Worm (Caenorhabditis elegans) whole organism, L1 larva: Measurements from ENCODE around the gene ddx-46.

Source experiments
- C04F5.9 ChIP-seq: sonication (generic microtip); optimal IDR thresholded peaks from 2 replicates; lab custom pipeline; 2016; ENCODE audit warnings: missing genetic modification characterization, missing compliant biosample characterization
- C34B4.2 ChIP-seq: sonication (generic microtip); optimal IDR thresholded peaks from 2 replicates; lab custom pipeline; 2017; ENCODE audit warnings: mild to moderate bottlenecking, missing genetic modification characterization, missing compliant biosample characterization
- Y116A8C.19 ChIP-seq: sonication (generic microtip); optimal IDR thresholded peaks from 2 replicates; lab custom pipeline; 2016; ENCODE audit warnings: missing compliant biosample characterization, missing genetic modification characterization, borderline replicate concordance
- alr-1 ChIP-seq: fragments of 200-800 bp; sonication (Bioruptor generic); optimal IDR thresholded peaks from 2 replicates; lab custom pipeline; 2018; ENCODE audit warnings: borderline replicate concordance, mild to moderate bottlenecking, missing genetic modification characterization, missing compliant biosample characterization
- ceh-8 ChIP-seq: fragments of 200-800 bp; sonication (Bioruptor generic); optimal IDR thresholded peaks from 2 replicates; lab custom pipeline; 2018; ENCODE audit warnings: mild to moderate bottlenecking, missing genetic modification characterization, moderate library complexity, missing compliant biosample characterization
- ceh-88 ChIP-seq: fragments of 200-800 bp; sonication (Bioruptor generic); IDR thresholded peaks from 2 replicates; pipeline ENCODE4 v1.3.6; 2022; ENCODE audit warnings: missing genetic modification characterization, missing compliant biosample characterization
- ces-1 ChIP-seq: fragments of 150-350 bp; optimal IDR thresholded peaks from 2 replicates; lab custom pipeline; 2014; ENCODE audit warnings: missing biosample characterization, missing genetic modification reagents, missing genetic modification characterization
- dpl-1 ChIP-seq, 3 experiments: fragments of 150-350 bp in 2 of 3; sonication (generic microtip) in 1 of 3; optimal IDR thresholded peaks; 2 replicates each; lab custom pipeline; 2014 to 2017; ENCODE audit warnings: missing biosample characterization in 3 of 3, missing genetic modification characterization in 3 of 3, missing genetic modification reagents in 3 of 3
- efl-1 ChIP-seq, 4 experiments: fragments of 150-350 bp; optimal IDR thresholded peaks in 3 of 4; peaks in 1 of 4; 1 replicate in 1 of 4; 2 replicates in 3 of 4; lab custom pipeline; 2014; ENCODE audit warnings: missing biosample characterization in 2 of 4, missing genetic modification characterization in 2 of 4, missing genetic modification reagents in 2 of 4
- egl-27 ChIP-seq, 2 experiments: fragments of 150-350 bp in 1 of 2; sonication (generic microtip); optimal IDR thresholded peaks; 3 replicates each; lab custom pipeline; 2017 to 2018; ENCODE audit warnings: missing biosample characterization in 2 of 2, missing genetic modification characterization in 2 of 2, missing genetic modification reagents in 2 of 2
- ets-5 ChIP-seq: fragments of 200-800 bp; sonication (Bioruptor generic); IDR thresholded peaks from 2 replicates; pipeline ENCODE4 v1.3.6; 2022; ENCODE audit warnings: missing genetic modification characterization, missing compliant biosample characterization
- fkh-10 ChIP-seq: sonication (generic microtip); optimal IDR thresholded peaks from 2 replicates; lab custom pipeline; 2017; ENCODE audit warnings: missing biosample characterization, missing genetic modification reagents, missing genetic modification characterization
- fkh-4 ChIP-seq: sonication (generic microtip); optimal IDR thresholded peaks from 2 replicates; lab custom pipeline; 2016; ENCODE audit warnings: missing compliant biosample characterization, missing genetic modification characterization, borderline replicate concordance
- fkh-8 ChIP-seq: sonication (generic microtip); optimal IDR thresholded peaks from 2 replicates; lab custom pipeline; 2016; ENCODE audit warnings: mild to moderate bottlenecking, missing genetic modification characterization, missing compliant biosample characterization
- grh-1 ChIP-seq: fragments of 200-800 bp; sonication (Bioruptor generic); IDR thresholded peaks from 2 replicates; pipeline ENCODE4 v1.3.6; 2022; ENCODE audit warnings: missing genetic modification reagents, missing genetic modification characterization, missing compliant biosample characterization
- hlh-4 ChIP-seq: sonication (generic microtip); optimal IDR thresholded peaks from 2 replicates; lab custom pipeline; 2016; ENCODE audit warnings: mild to moderate bottlenecking, missing genetic modification characterization, missing compliant biosample characterization
- lin-13 ChIP-seq: fragments of 150-350 bp; optimal IDR thresholded peaks from 2 replicates; lab custom pipeline; 2014; ENCODE audit warnings: missing biosample characterization, missing genetic modification reagents, missing genetic modification characterization
- lin-14 ChIP-seq: fragments of 200-800 bp; sonication (Bioruptor generic); optimal IDR thresholded peaks from 2 replicates; lab custom pipeline; 2018; ENCODE audit warnings: mild to moderate bottlenecking, missing genetic modification characterization, moderate library complexity, missing compliant biosample characterization
- lin-35 ChIP-seq, 2 experiments: fragments of 150-350 bp; optimal IDR thresholded peaks; 2 replicates each; lab custom pipeline; 2014; ENCODE audit warnings: missing biosample characterization in 2 of 2, missing genetic modification characterization in 2 of 2, missing genetic modification reagents in 2 of 2
- lir-3 ChIP-seq: sonication (generic microtip); optimal IDR thresholded peaks from 2 replicates; lab custom pipeline; 2016; ENCODE audit warnings: mild to moderate bottlenecking, missing genetic modification characterization, moderate library complexity, missing compliant biosample characterization; ENCODE audit not compliant: poor library complexity
- mab-9 ChIP-seq: fragments of 200-800 bp; sonication (Bioruptor generic); IDR thresholded peaks from 2 replicates; pipeline ENCODE4 v1.3.6; 2022; ENCODE audit warnings: missing genetic modification reagents, missing genetic modification characterization, missing compliant biosample characterization
- mef-2 ChIP-seq: fragments of 150-350 bp; optimal IDR thresholded peaks from 2 replicates; lab custom pipeline; 2014; ENCODE audit warnings: missing biosample characterization, missing genetic modification characterization
- mep-1 ChIP-seq: fragments of 150-350 bp; optimal IDR thresholded peaks from 2 replicates; lab custom pipeline; 2014; ENCODE audit warnings: missing biosample characterization, missing genetic modification characterization
- nhr-11 ChIP-seq: fragments of 150-350 bp; optimal IDR thresholded peaks from 2 replicates; lab custom pipeline; 2014; ENCODE audit warnings: missing biosample characterization, missing genetic modification characterization
- nhr-12 ChIP-seq: sonication (generic microtip); optimal IDR thresholded peaks from 2 replicates; lab custom pipeline; 2017; ENCODE audit warnings: missing biosample characterization, missing genetic modification characterization
- nhr-19 ChIP-seq: fragments of 200-800 bp; sonication (Bioruptor generic); conservative IDR thresholded peaks from 2 replicates; pipeline ENCODE4 v1.3.6; 2022; ENCODE audit warnings: missing genetic modification characterization, missing compliant biosample characterization
- nhr-20 ChIP-seq: sonication (generic microtip); optimal IDR thresholded peaks from 2 replicates; lab custom pipeline; 2016; ENCODE audit warnings: mild to moderate bottlenecking, missing genetic modification characterization, missing compliant biosample characterization
- nhr-47 ChIP-seq: sonication (generic microtip); optimal IDR thresholded peaks from 2 replicates; lab custom pipeline; 2016; ENCODE audit warnings: mild to moderate bottlenecking, missing genetic modification characterization, moderate library complexity, missing compliant biosample characterization
- nhr-71 ChIP-seq: sonication (generic microtip); optimal IDR thresholded peaks from 2 replicates; lab custom pipeline; 2016; ENCODE audit warnings: mild to moderate bottlenecking, missing genetic modification characterization, moderate library complexity, missing compliant biosample characterization
- nhr-84 ChIP-seq: sonication (generic microtip); optimal IDR thresholded peaks from 2 replicates; lab custom pipeline; 2017; ENCODE audit warnings: missing biosample characterization, missing genetic modification characterization
- nhr-85 ChIP-seq: sonication (generic microtip); peaks from one replicate; lab custom pipeline; 2016; ENCODE audit warnings: missing genetic modification characterization, inconsistent platforms, missing compliant biosample characterization
- pax-3 ChIP-seq: fragments of 200-800 bp; sonication (Bioruptor generic); optimal IDR thresholded peaks from 2 replicates; lab custom pipeline; 2018; ENCODE audit warnings: mild to moderate bottlenecking, missing genetic modification characterization, moderate library complexity, missing compliant biosample characterization
- rnt-1 ChIP-seq: sonication (generic microtip); optimal IDR thresholded peaks from 2 replicates; lab custom pipeline; 2016; ENCODE audit warnings: mild to moderate bottlenecking, missing genetic modification characterization, moderate library complexity, missing compliant biosample characterization
- skn-1 ChIP-seq: fragments of 150-350 bp; optimal IDR thresholded peaks from 2 replicates; lab custom pipeline; 2014; ENCODE audit warnings: missing biosample characterization, missing genetic modification characterization
- snu-23 ChIP-seq: sonication (generic microtip); optimal IDR thresholded peaks from 2 replicates; lab custom pipeline; 2016; ENCODE audit warnings: missing genetic modification characterization, missing compliant biosample characterization
- swsn-7 ChIP-seq: sonication (generic microtip); optimal IDR thresholded peaks from 2 replicates; lab custom pipeline; 2016; ENCODE audit warnings: missing genetic modification characterization, missing compliant biosample characterization
- tbx-2 ChIP-seq: sonication (generic microtip); optimal IDR thresholded peaks from 2 replicates; lab custom pipeline; 2016; ENCODE audit warnings: missing genetic modification characterization, missing compliant biosample characterization
- tlp-1 ChIP-seq: fragments of 150-350 bp; optimal IDR thresholded peaks from 2 replicates; lab custom pipeline; 2014; ENCODE audit warnings: missing biosample characterization, missing genetic modification characterization
- unc-130 ChIP-seq: fragments of 150-350 bp; optimal IDR thresholded peaks from 2 replicates; lab custom pipeline; 2017; ENCODE audit warnings: missing biosample characterization, missing genetic modification characterization, inconsistent platforms
- unc-98 ChIP-seq: fragments of 200-800 bp; sonication (Bioruptor generic); IDR thresholded peaks from 2 replicates; pipeline ENCODE4 v1.3.6; 2022; ENCODE audit warnings: missing genetic modification characterization, missing compliant biosample characterization
- xbp-1 ChIP-seq: sonication (generic microtip); optimal IDR thresholded peaks from 2 replicates; lab custom pipeline; 2016; ENCODE audit warnings: missing genetic modification characterization, missing compliant biosample characterization
- ztf-11 ChIP-seq, 2 experiments: sonication (generic microtip); optimal IDR thresholded peaks; 2 replicates each; lab custom pipeline; 2016 to 2017; ENCODE audit warnings: missing genetic modification characterization in 2 of 2, missing biosample characterization in 1 of 2, missing compliant biosample characterization in 1 of 2

Gene ddx-46

ce11 chrIV:1328682-1329212 is 19.3 kb upstream of the ddx-46 start, which contains the start of gene F53H1.3 (continued):
- TF ChIP-seq tbx-2, result no peak
- TF ChIP-seq mab-9 (GFP tag; lab: Robert Waterston, UW), result no peak
- peak; percentile 36 for TF ChIP-seq mep-1
- no peak for TF ChIP-seq ets-5 (GFP tag; lab: Robert Waterston, UW)
- peak; percentile 98 for TF ChIP-seq grh-1
- no peak for TF ChIP-seq ces-1 (GFP tag; lab: Kevin White, UChicago)
- TF ChIP-seq ceh-88, result no peak
- TF ChIP-seq nhr-47, result no peak
- TF ChIP-seq alr-1 (tag; lab: Kevin White, UChicago), result no peak
- peak; percentile 60 for TF ChIP-seq lin-13 (GFP tag; lab: Kevin White, UChicago)
- peak; percentile 55 for TF ChIP-seq lin-35 (GFP tag; optimal IDR thresholded peaks at IDR 0.05; lab: Kevin White, UChicago)
- TF ChIP-seq nhr-84 (tag; lab: Kevin White, UChicago), result no peak
- TF ChIP-seq tlp-1 (tag; lab: Kevin White, UChicago), result no peak
- TF ChIP-seq snu-23 (GFP tag; lab: Kevin White, UChicago), result peak; percentile 55
- TF ChIP-seq nhr-11 (tag; lab: Kevin White, UChicago), result no peak
- TF ChIP-seq nhr-85 (tag; lab: Kevin White, UChicago), result peak; percentile 77
- TF ChIP-seq C34B4.2, result no peak
- TF ChIP-seq lin-14 (GFP tag; lab: Kevin White, UChicago), result no peak
- TF ChIP-seq C04F5.9 (tag; lab: Kevin White, UChicago), result no peak
- no peak for TF ChIP-seq ztf-11 (tag; optimal IDR thresholded peaks at IDR 0.05; lab: Kevin White, UChicago)
- no peak for TF ChIP-seq lir-3
- no peak for TF ChIP-seq skn-1 (tag; lab: Kevin White, UChicago)
- peak; percentile 48 for TF ChIP-seq swsn-7 (tag; lab: Kevin White, UChicago)
- no peak for TF ChIP-seq nhr-19 (GFP tag; lab: Robert Waterston, UW)
- TF ChIP-seq hlh-4 (tag; lab: Kevin White, UChicago), result no peak
- TF ChIP-seq unc-130 (tag; lab: Kevin White, UChicago), result no peak
- no peak for TF ChIP-seq egl-27 (tag; optimal IDR thresholded peaks at IDR 0.05; lab: Kevin White, UChicago)
- no peak for TF ChIP-seq mef-2 (tag; lab: Kevin White, UChicago)

- TF ChIP-seq efl-1 (optimal IDR thresholded peaks at IDR 0.05; lab: Kevin White, UChicago), result peak in 1 of 2 experiments; percentile 11
- peak; percentile 1 to 95 for TF ChIP-seq efl-1 (GFP tag; optimal IDR thresholded peaks at IDR 0.05 in 1 of 2; lab: Kevin White, UChicago)
- no peak for TF ChIP-seq C34B4.2
- TF ChIP-seq mef-2 (tag; lab: Kevin White, UChicago), result no peak
- TF ChIP-seq dpl-1 (GFP tag; optimal IDR thresholded peaks at IDR 0.05; lab: Kevin White, UChicago), result peak in 2 of 3 experiments; percentile 49 to 54
- no peak for TF ChIP-seq Y116A8C.19 (tag; lab: Kevin White, UChicago)
- no peak for TF ChIP-seq lin-35 (GFP tag; optimal IDR thresholded peaks at IDR 0.05; lab: Kevin White, UChicago)
- no peak for TF ChIP-seq fkh-8 (tag; lab: Kevin White, UChicago)
- TF ChIP-seq snu-23 (GFP tag; lab: Kevin White, UChicago), result no peak
- no peak for TF ChIP-seq unc-98 (GFP tag; lab: Robert Waterston, UW)
Measured at ce11 chrIV:1310337-1310736, 887 bp upstream of the ddx-46 start.

- TF ChIP-seq lir-3, result no peak
- TF ChIP-seq nhr-71 (tag; lab: Kevin White, UChicago), result no peak
- no peak for TF ChIP-seq ceh-8 (GFP tag; lab: Kevin White, UChicago)
Measured at ce11 chrIV:1298984-1299383, 10.5 kb downstream of the ddx-46 start.

- TF ChIP-seq C34B4.2 (no peak), nhr-12 (tag; lab: Kevin White, UChicago) (no peak), lin-35 (GFP tag; optimal IDR thresholded peaks at IDR 0.05; lab: Kevin White, UChicago) (no peak), mep-1 (no peak), pax-3 (no peak), Y116A8C.19 (tag; lab: Kevin White, UChicago) (no peak), swsn-7 (tag; lab: Kevin White, UChicago) (no peak), xbp-1 (tag; lab: Kevin White, UChicago) (no peak), C04F5.9 (tag; lab: Kevin White, UChicago) (no peak), nhr-20 (tag; lab: Kevin White, UChicago) (no peak), snu-23 (GFP tag; lab: Kevin White, UChicago) (no peak), fkh-4 (tag; lab: Kevin White, UChicago) (no peak), lin-13 (GFP tag; lab: Kevin White, UChicago) (no peak), fkh-10 (GFP tag; lab: Kevin White, UChicago) (no peak), egl-27 (tag; optimal IDR thresholded peaks at IDR 0.05; lab: Kevin White, UChicago) (no peak), rnt-1 (tag; lab: Kevin White, UChicago) (no peak), hlh-4 (tag; lab: Kevin White, UChicago) (no peak)
- TF ChIP-seq, all 84 proteins: peak for 0
Measured at ce11 chrIV:1289327-1289726, 20.1 kb downstream of the ddx-46 start, which contains the start of gene plst-1. TSS of gene plst-1 (plus strand) at chrIV:1289627.
